Fruit fly (Drosophila melanogaster) ovary, adult (tissue): ENCODE data around the gene Mtr3.
A peak's percentile ranks its signal among the peaks of the same experiment; 100 is the strongest.

ENCODE experiments used
- CG17801 ChIP-seq: fragments of 200-800 bp; optimal IDR thresholded peaks from 2 replicates; lab custom pipeline; 2019; ENCODE audit warnings: missing biosample characterization, mild to moderate bottlenecking, missing genetic modification characterization, moderate library complexity; ENCODE audit not compliant: partially characterized antibody

Mtr3 gene

dm6 chr3L:19913328-19913936, at the start of gene Mtr3:
TSS of gene Mtr3 (minus strand) at chr3L:19913715.
- TF ChIP-seq CG17801 (GFP tag; lab: Kevin White, UChicago), result no peak

- no peak for TF ChIP-seq CG17801 (GFP tag; lab: Kevin White, UChicago)
Measured at dm6 chr3L:19961805-19962204, 48.3 kb upstream of the Mtr3 start.

dm6 chr3L:19955699-19956098, 42.2 kb upstream of the Mtr3 start, which contains the start of gene CG42263:
TSS of gene CG42263 (minus strand) at chr3L:19955799.
- no peak for TF ChIP-seq CG17801 (GFP tag; lab: Kevin White, UChicago)

- no peak for TF ChIP-seq CG17801 (GFP tag; lab: Kevin White, UChicago)
Measured at dm6 chr3L:19954426-19954825, 40.9 kb upstream of the Mtr3 start, which contains the start of gene CG42654. TSS of gene CG42654 (minus strand) at chr3L:19954526.

dm6 chr3L:19953612-19954011, 40.1 kb upstream of the Mtr3 start, which contains the start of gene CG42655:
TSS of gene CG42655 (minus strand) at chr3L:19953712.
- no peak for TF ChIP-seq CG17801 (GFP tag; lab: Kevin White, UChicago)

- no peak for TF ChIP-seq CG17801 (GFP tag; lab: Kevin White, UChicago)
Measured at dm6 chr3L:19952690-19953089, 39.2 kb upstream of the Mtr3 start, which contains the start of gene CG33710. TSS of gene CG33710 (minus strand) at chr3L:19952790.

- TF ChIP-seq CG17801 (GFP tag; lab: Kevin White, UChicago), result no peak
Measured at dm6 chr3L:19951868-19952267, 38.4 kb upstream of the Mtr3 start, which contains the start of gene CG34258. TSS of gene CG34258 (minus strand) at chr3L:19951968.

dm6 chr3L:19951035-19951434, 37.5 kb upstream of the Mtr3 start, which contains the start of gene CG32219:
TSS of gene CG32219 (minus strand) at chr3L:19951135.
- TF ChIP-seq CG17801 (GFP tag; lab: Kevin White, UChicago), result no peak

- no peak for TF ChIP-seq CG17801 (GFP tag; lab: Kevin White, UChicago)
Measured at dm6 chr3L:19945469-19945868, 32.0 kb upstream of the Mtr3 start.

- TF ChIP-seq CG17801 (GFP tag; lab: Kevin White, UChicago), result no peak
Measured at dm6 chr3L:19941162-19941561, 27.6 kb upstream of the Mtr3 start.

dm6 chr3L:19940349-19940748, 26.8 kb upstream of the Mtr3 start:
- no peak for TF ChIP-seq CG17801 (GFP tag; lab: Kevin White, UChicago)

dm6 chr3L:19939024-19939423, 25.5 kb upstream of the Mtr3 start, which contains the start of gene Ac76E:
TSS of gene Ac76E (plus strand) at chr3L:19939287.
- peak; percentile 6 for TF ChIP-seq CG17801 (GFP tag; lab: Kevin White, UChicago)

dm6 chr3L:19932917-19933316, 19.4 kb upstream of the Mtr3 start:
- peak; percentile 54 for TF ChIP-seq CG17801 (GFP tag; lab: Kevin White, UChicago)

dm6 chr3L:19931391-19931790, 17.9 kb upstream of the Mtr3 start, which contains the start of gene CG46462:
TSS of gene CG46462 (plus strand) at chr3L:19931691.
- no peak for TF ChIP-seq CG17801 (GFP tag; lab: Kevin White, UChicago)

dm6 chr3L:19929719-19930334, 16.3 kb upstream of the Mtr3 start:
- TF ChIP-seq CG17801 (GFP tag; lab: Kevin White, UChicago), result no peak
